Fruit fly (Drosophila melanogaster) S2 (cell line): ENCODE data around the gene MFS9.

Experiments
- CG8478 ChIP-seq: fragments of >200 bp; optimal IDR thresholded peaks from 2 replicates; lab custom pipeline; 2018
- CTCF ChIP-seq, 2 experiments: fragments of >200 bp; optimal IDR thresholded peaks; 2 replicates each; lab custom pipeline; 2018

- TF ChIP-seq CG8478 (lab: Kevin White, UChicago) = no peak
- TF ChIP-seq CTCF (optimal IDR thresholded peaks at IDR 0.05; lab: Kevin White, UChicago) = no peak
Observed at dm6 chr3R:20556281-20557113, 44.2 kb upstream of the MFS9 start.
